Worm (Caenorhabditis elegans): ENCODE measurements around the gene ztf-14.

ztf-14 gene

DNA sequence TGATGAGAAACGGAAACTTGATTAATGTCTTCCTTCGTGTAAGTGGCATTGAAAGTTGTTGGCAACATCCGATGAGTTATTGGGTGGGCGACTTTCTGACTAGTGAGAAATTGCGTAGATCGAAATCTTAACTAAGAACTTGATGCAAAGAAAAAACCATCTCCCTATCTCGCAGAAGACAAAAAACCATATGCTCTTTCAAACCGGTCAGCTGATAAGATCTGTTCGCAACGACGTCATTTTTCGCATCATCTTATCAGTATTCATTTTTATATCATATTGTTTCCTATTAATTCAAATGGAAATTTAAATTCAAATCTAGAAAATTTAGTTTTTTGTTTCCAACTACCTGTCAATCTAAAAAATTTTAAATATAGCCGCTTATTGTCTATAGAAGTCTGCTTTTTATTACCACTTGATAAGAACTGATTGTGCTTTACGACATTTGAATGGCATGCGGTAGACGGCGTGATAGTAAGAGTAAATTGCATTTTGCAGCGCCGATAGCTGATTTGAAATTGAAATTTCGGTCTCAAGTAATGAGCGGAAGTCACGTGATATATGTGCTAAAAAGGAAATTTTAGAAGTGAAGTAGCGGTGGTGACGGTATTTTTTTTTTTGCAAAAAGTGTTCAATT, 4.7 kb downstream of the ztf-14 start:
- no peak for TF ChIP-seq blmp-1 (tag; optimal IDR thresholded peaks at IDR 0.05)
- TF ChIP-seq unc-62 (GFP tag; optimal IDR thresholded peaks at IDR 0.05) = no peak
- no peak for TF ChIP-seq pha-4 (tag; optimal IDR thresholded peaks at IDR 0.05)
- no peak for TF ChIP-seq lin-13 (tag; optimal IDR thresholded peaks at IDR 0.05)
- TF ChIP-seq ceh-43 (GFP tag; optimal IDR thresholded peaks at IDR 0.05) = no peak
- no peak for TF ChIP-seq mep-1 (tag; optimal IDR thresholded peaks at IDR 0.05)
- no peak for TF ChIP-seq M03D4.4 (tag; optimal IDR thresholded peaks at IDR 0.05)
- TF ChIP-seq lsy-2 (tag; optimal IDR thresholded peaks at IDR 0.05) = no peak
- no peak for TF ChIP-seq unc-39 (tag; optimal IDR thresholded peaks at IDR 0.05)
- no peak for TF ChIP-seq elt-1 (tag; optimal IDR thresholded peaks at IDR 0.05; ENCODE audit: borderline replicate concordance, insufficient read depth)

DNA sequence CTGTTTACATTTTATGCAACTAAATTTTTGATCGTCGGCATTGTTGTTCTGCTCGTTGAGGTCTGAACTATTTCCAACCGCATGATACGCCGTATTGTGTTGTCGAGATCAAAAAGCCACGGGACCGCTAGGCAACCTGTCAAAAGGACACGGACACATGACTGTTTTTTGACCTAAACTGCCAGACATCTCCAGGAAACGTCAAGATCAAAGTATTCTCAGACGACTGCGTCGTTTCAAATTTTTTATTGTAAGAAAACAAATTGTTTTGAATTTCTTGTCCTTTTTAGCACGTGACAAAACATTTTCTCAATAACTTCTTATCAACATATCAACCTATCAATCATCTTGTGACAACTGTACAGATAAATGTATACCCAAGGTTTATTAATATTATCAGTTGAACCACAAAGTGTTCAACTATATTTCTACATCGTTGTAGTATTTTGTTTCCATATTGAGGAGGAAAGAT, 6.3 kb downstream of the ztf-14 start:
- no peak for TF ChIP-seq nhr-12 (tag; optimal IDR thresholded peaks at IDR 0.05)
- TF ChIP-seq unc-62 (GFP tag; optimal IDR thresholded peaks at IDR 0.05) = peak; percentile 48
- TF ChIP-seq tbx-8 (GFP tag; optimal IDR thresholded peaks at IDR 0.05) = no peak
- no peak for TF ChIP-seq cnd-1 (tag; optimal IDR thresholded peaks at IDR 0.05)

DNA sequence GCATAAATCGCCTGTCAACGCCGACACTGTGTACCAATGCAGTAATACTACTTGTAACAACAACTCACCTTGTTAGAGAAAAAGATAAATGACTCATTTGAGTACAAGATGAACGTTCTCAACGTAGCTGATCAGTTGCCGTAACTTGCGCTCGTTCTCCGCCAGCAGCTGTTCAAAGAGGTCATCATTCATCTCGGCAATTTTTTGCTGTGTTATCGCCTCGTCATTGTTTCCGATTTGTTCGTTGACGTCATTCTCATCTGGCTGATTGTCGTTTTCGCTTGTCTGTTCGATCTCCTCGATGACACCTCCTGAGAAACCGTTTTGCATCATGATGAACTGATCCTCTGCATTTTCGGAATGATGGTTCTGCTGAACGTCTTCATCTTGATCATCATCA, 7.4 kb downstream of the ztf-14 start:
- TF ChIP-seq lin-13 (tag; optimal IDR thresholded peaks at IDR 0.05) (peak; percentile 17), nhr-28 (tag; optimal IDR thresholded peaks at IDR 0.05) (no peak), ces-1 (GFP tag; optimal IDR thresholded peaks at IDR 0.05) (no peak), cnd-1 (tag; optimal IDR thresholded peaks at IDR 0.05) (no peak), hlh-1 (tag; optimal IDR thresholded peaks at IDR 0.05) (peak; percentile 96), ztf-11 (tag; optimal IDR thresholded peaks at IDR 0.05) (no peak), nhr-2 (tag; optimal IDR thresholded peaks at IDR 0.05) (peak; percentile 46), sem-2 (GFP tag; optimal IDR thresholded peaks at IDR 0.05) (no peak), drap-1 (GFP tag; optimal IDR thresholded peaks at IDR 0.05) (no peak), unc-62 (GFP tag; optimal IDR thresholded peaks at IDR 0.05) (peak; percentile 90)

DNA sequence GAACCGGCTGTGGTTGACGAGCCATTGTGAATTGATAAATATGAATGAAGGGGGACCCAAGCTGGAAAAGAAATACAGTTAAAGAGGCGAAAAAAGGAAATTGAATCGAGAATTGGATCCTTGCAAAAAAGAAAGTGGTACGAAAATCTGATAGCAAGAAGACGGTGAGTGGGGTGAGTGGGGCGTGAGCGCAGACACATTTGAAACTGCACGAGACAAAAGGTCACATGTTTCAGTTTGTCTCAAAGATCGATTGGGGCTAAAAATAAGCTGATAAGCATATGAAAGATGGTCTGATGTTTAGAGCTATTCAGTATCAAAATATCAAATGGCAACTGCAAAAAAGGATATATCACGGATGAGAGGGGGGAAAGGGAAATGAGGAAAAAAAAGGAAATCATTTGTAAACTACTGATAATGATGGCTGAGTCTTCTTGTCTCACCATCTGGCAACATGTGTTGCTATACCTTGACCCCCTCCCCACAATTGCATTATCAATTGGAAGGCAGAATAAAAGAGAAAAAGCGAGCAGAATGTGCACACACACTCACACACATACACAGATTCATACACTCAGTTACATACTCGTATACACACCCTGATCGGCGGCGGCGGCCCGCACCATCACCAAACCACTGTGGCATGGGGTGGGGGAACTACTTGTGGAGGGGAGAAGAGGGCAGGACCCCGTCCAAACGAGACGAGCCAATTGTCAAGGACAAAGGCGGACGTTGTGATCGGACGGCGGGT, 8.1 kb downstream of the ztf-14 start, which contains the start of gene M163.1:
M163.1 (minus strand) TSS at position 25 of the 751 bp plus-strand sequence.
- TF ChIP-seq mab-5 (tag; optimal IDR thresholded peaks at IDR 0.05) (no peak), ces-1 (GFP tag; optimal IDR thresholded peaks at IDR 0.05) (no peak), snpc-4 (tag; optimal IDR thresholded peaks at IDR 0.05) (no peak), ceh-39 (tag; optimal IDR thresholded peaks at IDR 0.05) (no peak), hlh-1 (tag; optimal IDR thresholded peaks at IDR 0.05) (peak; percentile 66), M03D4.4 (tag; optimal IDR thresholded peaks at IDR 0.05) (peak; percentile 59), mls-2 (tag; optimal IDR thresholded peaks at IDR 0.05) (peak; percentile 56), nhr-237 (tag; optimal IDR thresholded peaks at IDR 0.05) (no peak), unc-120 (tag; optimal IDR thresholded peaks at IDR 0.05; ENCODE audit: poor library complexity, severe bottlenecking) (peak; percentile 61), nhr-2 (tag; optimal IDR thresholded peaks at IDR 0.05) (peak; percentile 76), unc-62 (GFP tag; optimal IDR thresholded peaks at IDR 0.05) (peak; percentile 15), flh-1 (GFP tag; optimal IDR thresholded peaks at IDR 0.05) (no peak), ham-2 (GFP tag; optimal IDR thresholded peaks at IDR 0.05) (peak; percentile 56), ceh-83 (GFP tag; optimal IDR thresholded peaks at IDR 0.05) (peak; percentile 53), tbx-8 (GFP tag; optimal IDR thresholded peaks at IDR 0.05) (peak; percentile 41), lin-13 (tag; optimal IDR thresholded peaks at IDR 0.05) (no peak), bed-3 (GFP tag; optimal IDR thresholded peaks at IDR 0.05) (no peak), drap-1 (GFP tag; optimal IDR thresholded peaks at IDR 0.05) (peak; percentile 35), nhr-28 (tag; optimal IDR thresholded peaks at IDR 0.05) (no peak), sem-2 (GFP tag; optimal IDR thresholded peaks at IDR 0.05) (no peak), cnd-1 (tag; optimal IDR thresholded peaks at IDR 0.05) (peak; percentile 16), lsy-2 (tag; optimal IDR thresholded peaks at IDR 0.05) (no peak), unc-39 (tag; optimal IDR thresholded peaks at IDR 0.05) (no peak), lin-32 (GFP tag; optimal IDR thresholded peaks at IDR 0.05) (peak; percentile 78), zip-8 (tag; optimal IDR thresholded peaks at IDR 0.05) (no peak), elt-3 (tag; optimal IDR thresholded peaks at IDR 0.05) (no peak), ztf-11 (tag; optimal IDR thresholded peaks at IDR 0.05) (no peak), ceh-43 (GFP tag; optimal IDR thresholded peaks at IDR 0.05) (no peak), elt-1 (tag; optimal IDR thresholded peaks at IDR 0.05; ENCODE audit: borderline replicate concordance, insufficient read depth) (no peak), blmp-1 (tag; optimal IDR thresholded peaks at IDR 0.05) (no peak), sptf-1 (tag; optimal IDR thresholded peaks at IDR 0.05) (peak; percentile 61), nhr-76 (tag; optimal IDR thresholded peaks at IDR 0.05) (no peak)
